Worm (Caenorhabditis elegans): ENCODE results near the gene fbxb-30.

ce11 chrII:991300-991699 is 10.0 kb downstream of the fbxb-30 start, which contains the start of gene fbxc-42:
- no peak for TF ChIP-seq R02D3.7 (tag; optimal IDR thresholded peaks at IDR 0.05)
- no peak for TF ChIP-seq ctbp-1 (GFP tag; IDR thresholded peaks at IDR 0.05)
- TF ChIP-seq zip-2 (tag; optimal IDR thresholded peaks at IDR 0.05): no peak
